Worm (Caenorhabditis elegans) whole organism, L4 larva: ENCODE measurements around the gene Y82E9BR.18.

Source experiments
- D1046.2 ChIP-seq: fragments of 200-800 bp; sonication (Bioruptor generic); IDR thresholded peaks from 2 replicates; pipeline ENCODE4 v1.3.6; 2022; ENCODE audit warnings: missing genetic modification characterization, missing compliant biosample characterization
- F37D6.2 ChIP-seq: sonication (generic microtip); optimal IDR thresholded peaks from 2 replicates; lab custom pipeline; 2016; ENCODE audit warnings: mild to moderate bottlenecking, missing genetic modification characterization, missing compliant biosample characterization
- F44E2.7 ChIP-seq: fragments of 200-800 bp; sonication (Bioruptor generic); IDR thresholded peaks from 2 replicates; pipeline ENCODE4 v2.1.2; 2022; ENCODE audit warnings: missing genetic modification characterization, missing compliant biosample characterization
- T20F7.1 ChIP-seq: fragments of 200-800 bp; sonication (Bioruptor generic); optimal IDR thresholded peaks from 2 replicates; lab custom pipeline; 2018; ENCODE audit warnings: mild to moderate bottlenecking, missing genetic modification characterization, missing compliant biosample characterization
- T26A8.4 ChIP-seq: fragments of 200-800 bp; sonication (Bioruptor generic); IDR thresholded peaks from 2 replicates; pipeline ENCODE4 v1.3.6; 2022; ENCODE audit warnings: missing genetic modification characterization, missing compliant biosample characterization
- Y105C5A.15 ChIP-seq: fragments of 200-800 bp; sonication (Bioruptor generic); IDR thresholded peaks from 2 replicates; pipeline ENCODE4 v1.3.6; 2022; ENCODE audit warnings: missing genetic modification characterization, missing compliant biosample characterization
- aha-1 ChIP-seq: fragments of 150-350 bp; peaks from one replicate; lab custom pipeline; 2014; ENCODE audit warnings: missing biosample characterization, missing genetic modification characterization
- ceh-28 ChIP-seq: fragments of 150-350 bp; optimal IDR thresholded peaks from 2 replicates; lab custom pipeline; 2014; ENCODE audit warnings: missing biosample characterization, missing genetic modification reagents, missing genetic modification characterization
- daf-16 ChIP-seq, 3 experiments: sonication (generic microtip); optimal IDR thresholded peaks; 2 replicates each; lab custom pipeline; 2016 to 2017; ENCODE audit warnings: missing genetic modification characterization in 3 of 3, missing genetic modification reagents in 3 of 3, mild to moderate bottlenecking in 2 of 3, missing compliant biosample characterization in 2 of 3, missing biosample characterization in 1 of 3, moderate library complexity in 1 of 3
- daf-8 ChIP-seq: fragments of 200-800 bp; sonication (Bioruptor generic); IDR thresholded peaks from 2 replicates; pipeline ENCODE4 v1.3.6; 2022; ENCODE audit warnings: missing genetic modification characterization, missing compliant biosample characterization
- dve-1 ChIP-seq: sonication (generic microtip); optimal IDR thresholded peaks from 2 replicates; lab custom pipeline; 2017; ENCODE audit warnings: antibody characterized with exemption, mild to moderate bottlenecking, missing genetic modification characterization, missing compliant biosample characterization; ENCODE audit not compliant: insufficient read depth
- hif-1 ChIP-seq, 2 experiments: sonication (generic microtip); optimal IDR thresholded peaks; 2 replicates each; lab custom pipeline; 2016 to 2017; ENCODE audit warnings: missing compliant biosample characterization in 2 of 2, missing genetic modification characterization in 2 of 2, missing genetic modification reagents in 2 of 2, missing genotype in 2 of 2, mild to moderate bottlenecking in 1 of 2
- hlh-11 ChIP-seq: fragments of 200-800 bp; sonication (Bioruptor generic); optimal IDR thresholded peaks from 2 replicates; lab custom pipeline; 2018; ENCODE audit warnings: mild to moderate bottlenecking, missing genetic modification characterization, missing compliant biosample characterization
- hlh-30 ChIP-seq: sonication (generic microtip); optimal IDR thresholded peaks from 2 replicates; lab custom pipeline; 2017; ENCODE audit warnings: antibody characterized with exemption, mild to moderate bottlenecking, missing genetic modification characterization, missing compliant biosample characterization; ENCODE audit not compliant: insufficient read depth
- lim-7 ChIP-seq: fragments of 200-800 bp; sonication (Bioruptor generic); IDR thresholded peaks from 2 replicates; pipeline ENCODE4 v1.3.6; 2022; ENCODE audit warnings: missing genetic modification characterization, missing compliant biosample characterization
- lin-15B ChIP-seq: fragments of 150-350 bp; sonication (generic microtip); optimal IDR thresholded peaks from 3 replicates; lab custom pipeline; 2014; ENCODE audit warnings: missing biosample characterization, missing genetic modification characterization
- lin-29 ChIP-seq: fragments of 200-800 bp; sonication (Bioruptor generic); IDR thresholded peaks from 2 replicates; pipeline ENCODE4 v1.3.6; 2022; ENCODE audit warnings: missing genetic modification reagents, missing genetic modification characterization, missing compliant biosample characterization
- lin-39 ChIP-seq: fragments of 150-350 bp; optimal IDR thresholded peaks from 2 replicates; lab custom pipeline; 2014; ENCODE audit warnings: missing biosample characterization, missing genetic modification reagents, missing genetic modification characterization
- lsy-2 ChIP-seq, 2 experiments: fragments of 150-350 bp in 1 of 2; sonication (generic microtip) in 1 of 2; optimal IDR thresholded peaks; 2 replicates each; lab custom pipeline; 2014 to 2017; ENCODE audit warnings: missing biosample characterization in 2 of 2, missing genetic modification characterization in 2 of 2
- mep-1 ChIP-seq: fragments of 150-350 bp; sonication (generic microtip); optimal IDR thresholded peaks from 3 replicates; lab custom pipeline; 2014; ENCODE audit warnings: missing biosample characterization, missing genetic modification characterization
- mxl-2 ChIP-seq: fragments of 200-800 bp; sonication (Bioruptor generic); conservative IDR thresholded peaks from 2 replicates; pipeline ENCODE4 v1.3.6; 2022; ENCODE audit warnings: missing genetic modification reagents, missing genetic modification characterization, missing compliant biosample characterization
- nhr-10 ChIP-seq: fragments of 150-350 bp; optimal IDR thresholded peaks from 2 replicates; lab custom pipeline; 2014; ENCODE audit warnings: missing biosample characterization, missing genetic modification characterization
- nhr-237 ChIP-seq: sonication (generic microtip); optimal IDR thresholded peaks from 2 replicates; lab custom pipeline; 2017; ENCODE audit warnings: missing biosample characterization, missing genetic modification characterization
- nhr-25 ChIP-seq: sonication (generic microtip); optimal IDR thresholded peaks from 2 replicates; lab custom pipeline; 2017; ENCODE audit warnings: missing genetic modification characterization, mild to moderate bottlenecking, missing compliant biosample characterization, antibody characterized with exemption, moderate library complexity, borderline replicate concordance; ENCODE audit not compliant: insufficient read depth
- nhr-41 ChIP-seq: fragments of 200-800 bp; sonication (Bioruptor generic); IDR thresholded peaks from 2 replicates; pipeline ENCODE4 v1.3.6; 2022; ENCODE audit warnings: missing genetic modification reagents, missing genetic modification characterization, missing compliant biosample characterization
- nhr-42 ChIP-seq: fragments of 200-800 bp; sonication (Bioruptor generic); IDR thresholded peaks from 2 replicates; pipeline ENCODE4 v1.3.6; 2022; ENCODE audit warnings: missing genetic modification characterization, missing compliant biosample characterization
- nhr-76 ChIP-seq: fragments of 150-350 bp; optimal IDR thresholded peaks from 2 replicates; lab custom pipeline; 2014; ENCODE audit warnings: missing biosample characterization, missing genetic modification characterization
- nhr-77 ChIP-seq: fragments of 150-350 bp; optimal IDR thresholded peaks from 2 replicates; lab custom pipeline; 2014; ENCODE audit warnings: missing biosample characterization, missing genetic modification characterization
- php-3 ChIP-seq: fragments of 200-800 bp; sonication (Bioruptor generic); IDR thresholded peaks from 2 replicates; pipeline ENCODE4 v1.3.6; 2022; ENCODE audit warnings: missing genetic modification reagents, missing genetic modification characterization, missing compliant biosample characterization
- pqm-1 ChIP-seq: sonication (generic microtip); optimal IDR thresholded peaks from 2 replicates; lab custom pipeline; 2017; ENCODE audit warnings: missing biosample characterization, missing genetic modification characterization
- rbr-2 ChIP-seq: sonication (generic microtip); optimal IDR thresholded peaks from 2 replicates; lab custom pipeline; 2016; ENCODE audit warnings: missing genotype, missing genetic modification characterization, missing compliant biosample characterization
- saeg-2 ChIP-seq: fragments of 200-800 bp; sonication (Bioruptor generic); IDR thresholded peaks from 2 replicates; pipeline ENCODE4 v1.3.6; 2022; ENCODE audit warnings: missing genetic modification reagents, missing genetic modification characterization, missing compliant biosample characterization
- sdz-12 ChIP-seq: fragments of 200-800 bp; sonication (Bioruptor generic); optimal IDR thresholded peaks from 2 replicates; lab custom pipeline; 2018; ENCODE audit warnings: mild to moderate bottlenecking, missing genetic modification characterization, missing compliant biosample characterization
- set-16 ChIP-seq: fragments of 200-800 bp; sonication (Bioruptor generic); IDR thresholded peaks from 2 replicates; pipeline ENCODE4 v1.3.6; 2022; ENCODE audit warnings: missing genetic modification reagents, missing genetic modification characterization, missing compliant biosample characterization
- snpc-1.2 ChIP-seq: fragments of 200-800 bp; sonication (Bioruptor generic); IDR thresholded peaks from 2 replicates; pipeline ENCODE4 v1.3.6; 2022; ENCODE audit warnings: missing genetic modification reagents, missing genetic modification characterization, missing compliant biosample characterization
- snpc-4 ChIP-seq: fragments of 150-350 bp; optimal IDR thresholded peaks from 2 replicates; lab custom pipeline; 2014; ENCODE audit warnings: missing biosample characterization, missing genetic modification characterization
- spr-3 ChIP-seq: fragments of 200-800 bp; sonication (Bioruptor generic); optimal IDR thresholded peaks from 2 replicates; lab custom pipeline; 2018; ENCODE audit warnings: mild to moderate bottlenecking, missing genetic modification characterization, missing compliant biosample characterization
- tra-1 ChIP-seq: fragments of 200-800 bp; sonication (Bioruptor generic); IDR thresholded peaks from 2 replicates; pipeline ENCODE4 v1.3.6; 2022; ENCODE audit warnings: missing genetic modification reagents, missing genetic modification characterization, missing compliant biosample characterization
- unc-130 ChIP-seq: sonication (generic microtip); optimal IDR thresholded peaks from 2 replicates; lab custom pipeline; 2016; ENCODE audit warnings: missing genetic modification reagents, missing genetic modification characterization, missing compliant biosample characterization
- unc-39 ChIP-seq: sonication (generic microtip); optimal IDR thresholded peaks from 2 replicates; lab custom pipeline; 2017; ENCODE audit warnings: missing biosample characterization, missing genetic modification characterization
- vab-7 ChIP-seq: fragments of 200-800 bp; sonication (Bioruptor generic); IDR thresholded peaks from 2 replicates; pipeline ENCODE4 v1.3.6; 2022; ENCODE audit warnings: missing genetic modification reagents, missing genetic modification characterization, missing compliant biosample characterization
- zag-1 ChIP-seq: fragments of 150-350 bp; optimal IDR thresholded peaks from 2 replicates; lab custom pipeline; 2014; ENCODE audit warnings: missing biosample characterization, missing genetic modification characterization
- zfp-2 ChIP-seq: sonication (generic microtip); optimal IDR thresholded peaks from 2 replicates; lab custom pipeline; 2016; ENCODE audit warnings: mild to moderate bottlenecking, missing genetic modification characterization, missing compliant biosample characterization
- zip-2 ChIP-seq: fragments of 150-350 bp; optimal IDR thresholded peaks from 2 replicates; lab custom pipeline; 2014; ENCODE audit warnings: missing biosample characterization, missing genetic modification characterization
- ztf-7 ChIP-seq: fragments of 150-350 bp; optimal IDR thresholded peaks from 2 replicates; lab custom pipeline; 2014; ENCODE audit warnings: missing biosample characterization, missing genetic modification characterization

The Y82E9BR.18 gene

DNA sequence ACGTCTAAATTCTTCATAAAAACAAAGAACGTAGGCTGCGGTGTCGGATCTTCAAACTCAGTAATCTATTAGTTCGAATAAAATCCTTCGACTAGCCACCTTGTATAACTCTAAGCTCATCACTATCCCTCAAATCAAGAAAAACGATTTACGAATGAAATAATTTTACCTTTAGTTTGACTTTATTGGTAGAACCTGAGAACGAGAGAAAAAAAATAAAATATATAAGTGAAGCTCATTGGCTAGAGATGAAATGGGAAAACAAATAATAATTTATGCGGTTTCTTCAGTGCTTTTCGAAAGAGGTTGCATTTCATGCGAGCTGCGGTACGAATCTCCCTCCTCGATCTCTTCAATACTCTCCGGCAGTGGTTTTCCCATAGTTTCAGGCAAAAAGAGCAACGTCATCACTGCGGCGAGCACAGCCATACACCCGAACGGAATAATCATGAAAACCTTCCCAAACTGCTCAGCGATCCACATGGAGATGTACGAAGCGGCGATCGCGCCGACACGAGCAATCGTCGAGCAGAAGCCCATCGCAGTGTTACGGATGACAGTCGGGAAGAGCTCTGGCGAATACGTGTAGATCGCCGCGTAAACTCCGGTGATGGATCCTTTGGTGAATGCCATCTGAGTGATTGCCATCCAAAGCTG, 63.5 kb downstream of the Y82E9BR.18 start (continued):
- TF ChIP-seq zip-2 (no peak), zfp-2 (tag; lab: Kevin White, UChicago) (peak; percentile 73), lsy-2 (tag; optimal IDR thresholded peaks at IDR 0.05; lab: Kevin White, UChicago) (peak; percentile 81 to 87), nhr-42 (peak; percentile 40; the same call in 1 of the 2 replicates), nhr-76 (tag; lab: Kevin White, UChicago) (no peak), unc-39 (tag; lab: Kevin White, UChicago) (no peak), hif-1 (tag; optimal IDR thresholded peaks at IDR 0.05; lab: Kevin White, UChicago) (peak in 1 of 2 experiments; percentile 70), ceh-28 (tag; lab: Kevin White, UChicago) (no peak), daf-16 (GFP tag; optimal IDR thresholded peaks at IDR 0.05; lab: Kevin White, UChicago) (peak; percentile 24 to 37), daf-16 (tag; optimal IDR thresholded peaks at IDR 0.05; lab: Kevin White, UChicago) (peak; percentile 57), hlh-30 (tag; lab: Kevin White, UChicago) (peak; percentile 25), zag-1 (tag; lab: Kevin White, UChicago) (no peak), lin-39 (no peak), snpc-1.2 (peak; percentile 71), nhr-10 (tag; lab: Kevin White, UChicago) (peak; percentile 95), nhr-41 (GFP tag; lab: Robert Waterston, UW) (no peak), rbr-2 (tag; lab: Kevin White, UChicago) (peak; percentile 48), T20F7.1 (GFP tag; lab: Kevin White, UChicago) (peak; percentile 86), spr-3 (GFP tag; lab: Kevin White, UChicago) (peak; percentile 75), Y105C5A.15 (peak; percentile 94), php-3 (GFP tag; lab: Robert Waterston, UW) (no peak; the same call in 1 of the 2 replicates)

DNA sequence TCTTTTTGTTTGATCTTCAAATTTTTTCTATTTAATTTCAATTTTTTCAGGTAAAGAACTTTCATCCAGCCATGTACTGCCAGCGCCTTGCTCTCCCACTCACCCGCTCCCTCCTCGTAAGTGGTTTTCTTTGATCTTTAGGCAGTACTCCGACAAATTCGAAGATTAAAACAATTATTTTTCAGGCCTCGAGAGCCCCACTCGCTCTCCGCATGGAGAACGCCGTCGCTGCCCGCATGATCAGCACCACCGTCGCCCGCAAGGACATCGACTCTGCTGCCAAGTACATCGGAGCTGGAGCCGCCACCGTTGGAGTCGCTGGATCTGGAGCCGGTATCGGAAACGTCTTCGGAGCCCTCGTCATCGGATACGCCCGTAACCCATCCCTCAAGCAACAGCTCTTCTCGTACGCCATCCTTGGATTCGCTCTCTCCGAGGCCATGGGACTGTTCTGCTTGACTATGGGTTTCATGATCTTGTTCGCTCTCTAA, 64.1 kb downstream of the Y82E9BR.18 start, which contains the start of gene Y82E9BR.3:
Gene Y82E9BR.3 (plus strand): TSS at position 51 of the 491 bp plus-strand sequence.
- TF ChIP-seq daf-16 (GFP tag; optimal IDR thresholded peaks at IDR 0.05; lab: Kevin White, UChicago) = no peak
- no peak for TF ChIP-seq daf-16 (tag; optimal IDR thresholded peaks at IDR 0.05; lab: Kevin White, UChicago)
- TF ChIP-seq snpc-1.2 = 0 out of 2 replicates have a peak, but pooled peaks have one; percentile 14
- TF ChIP-seq aha-1 = peak; percentile 41
- peak; percentile 94 for TF ChIP-seq set-16 (GFP tag; lab: Robert Waterston, UW)
- no peak for TF ChIP-seq snpc-4 (tag; lab: Kevin White, UChicago)
- TF ChIP-seq lim-7 = peak; percentile 27; the same call in 1 of the 2 replicates
- TF ChIP-seq, all 104 proteins: peak for 4

DNA sequence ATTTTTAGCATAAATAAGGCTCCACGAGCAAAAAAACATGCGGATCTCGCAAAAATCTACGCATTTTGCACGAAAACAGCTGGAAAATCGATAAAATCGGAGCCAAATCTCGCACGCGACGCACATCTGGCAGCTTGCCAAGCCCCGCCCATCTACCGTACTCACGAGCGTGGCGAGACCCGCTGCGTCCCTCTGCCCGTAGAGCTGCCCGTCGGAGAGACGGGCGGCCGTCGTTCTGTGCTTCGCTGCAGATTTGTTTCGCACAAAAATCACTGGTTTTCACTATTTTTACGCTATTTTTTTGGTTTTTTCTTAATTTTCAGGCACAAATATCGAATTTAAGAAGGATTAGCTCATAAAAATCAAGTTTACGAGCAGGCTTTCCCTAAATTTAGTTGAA, 64.6 kb downstream of the Y82E9BR.18 start:
- TF ChIP-seq unc-130 (peak; percentile 58), F37D6.2 (tag; lab: Kevin White, UChicago) (peak; percentile 71), saeg-2 (GFP tag; lab: Robert Waterston, UW) (peak; percentile 72; the same call in 1 of the 2 replicates), nhr-237 (tag; lab: Kevin White, UChicago) (peak; percentile 13), sdz-12 (GFP tag; lab: Kevin White, UChicago) (no peak), tra-1 (GFP tag; lab: Robert Waterston, UW) (peak; percentile 74), mep-1 (tag; lab: Kevin White, UChicago) (peak; percentile 91), spr-3 (GFP tag; lab: Kevin White, UChicago) (peak; percentile 60), lin-29 (GFP tag; lab: Robert Waterston, UW) (0 out of 2 replicates have a peak, but pooled peaks have one; percentile 23), daf-8 (no peak), hlh-11 (tag; lab: Kevin White, UChicago) (peak; percentile 86), mxl-2 (GFP tag; lab: Robert Waterston, UW) (no peak), dve-1 (tag; lab: Kevin White, UChicago) (peak; percentile 89), nhr-77 (tag; lab: Kevin White, UChicago) (peak; percentile 87), lsy-2 (tag; optimal IDR thresholded peaks at IDR 0.05; lab: Kevin White, UChicago) (peak; percentile 96 to 99), pqm-1 (tag; lab: Kevin White, UChicago) (peak; percentile 14), T26A8.4 (peak; percentile 84), F44E2.7 (no peak), lin-15B (tag; lab: Kevin White, UChicago) (peak; percentile 12), vab-7 (GFP tag; lab: Robert Waterston, UW) (peak; percentile 45; the same call in 1 of the 2 replicates), rbr-2 (tag; lab: Kevin White, UChicago) (peak; percentile 89), nhr-25 (tag; lab: Kevin White, UChicago) (peak; percentile 74), D1046.2 (GFP tag; lab: Robert Waterston, UW) (no peak), nhr-42 (peak; percentile 87), T20F7.1 (GFP tag; lab: Kevin White, UChicago) (peak; percentile 82), ztf-7 (tag; lab: Kevin White, UChicago) (peak; percentile 24)
